Worm (Caenorhabditis elegans): ENCODE measurements around the gene oac-39.

DNA sequence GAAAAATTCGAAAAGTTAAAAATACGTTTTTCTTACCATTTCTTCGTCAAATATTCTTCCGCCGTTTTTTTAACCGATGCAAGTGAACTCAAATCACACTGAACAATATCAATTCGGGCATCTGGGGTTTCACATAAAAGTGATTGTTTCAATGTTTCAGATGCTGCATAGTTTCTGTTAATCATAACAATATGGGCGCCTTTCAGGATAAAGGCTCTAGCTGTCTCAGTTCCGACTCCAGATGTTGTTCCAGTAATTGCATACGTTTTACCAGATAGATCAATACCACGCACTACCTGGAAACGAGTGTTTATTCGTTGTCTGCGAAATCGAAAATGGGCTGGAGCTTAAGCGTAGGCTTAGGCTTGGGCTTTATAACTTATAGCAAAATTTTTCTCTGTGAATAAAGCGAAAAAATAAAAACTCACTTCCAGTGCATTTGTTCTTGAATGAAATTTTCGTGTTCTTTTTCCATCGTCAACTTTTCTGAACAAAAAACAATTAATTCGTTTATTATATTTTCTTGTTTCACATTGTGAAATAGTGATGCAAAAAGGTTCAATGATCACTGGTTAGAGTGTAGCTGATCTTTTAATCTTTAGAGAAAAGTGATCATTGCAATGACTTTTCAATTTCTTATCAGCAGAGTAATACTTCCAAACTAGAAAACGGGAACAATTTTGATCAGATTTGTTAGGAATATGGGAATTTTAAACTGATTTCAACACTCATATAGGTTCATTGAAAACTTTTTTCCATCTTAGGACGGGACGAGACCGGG is 40.0 kb downstream of the oac-39 start:
- TF ChIP-seq mml-1 (tag; optimal IDR thresholded peaks at IDR 0.05) = no peak
- no peak for TF ChIP-seq aly-2 (tag; optimal IDR thresholded peaks at IDR 0.05)
- TF ChIP-seq jun-1 (tag; optimal IDR thresholded peaks at IDR 0.05) = no peak
- TF ChIP-seq nhr-76 (tag; optimal IDR thresholded peaks at IDR 0.05) = no peak
- no peak for TF ChIP-seq nhr-12 (tag; optimal IDR thresholded peaks at IDR 0.05)

Data from whole organism, L3 larva.